Worm (Caenorhabditis elegans) whole organism, midembryonic: ENCODE measurements around the gene kqt-1.

Experiments
- T22C8.4 ChIP-seq: fragments of 200-800 bp; sonication (Bioruptor generic); IDR thresholded peaks from 2 replicates; pipeline ENCODE4 v1.3.6; 2022; ENCODE audit warnings: missing genetic modification characterization, missing compliant biosample characterization
- cog-1 ChIP-seq: sonication (generic microtip); optimal IDR thresholded peaks from 2 replicates; lab custom pipeline; 2016; ENCODE audit warnings: missing genetic modification characterization, missing compliant biosample characterization
- flt-1 ChIP-seq: fragments of 200-800 bp; sonication (Bioruptor generic); IDR thresholded peaks from 2 replicates; pipeline ENCODE4 v1.3.6; 2022; ENCODE audit warnings: missing genetic modification characterization, missing compliant biosample characterization
- klf-2 ChIP-seq: fragments of 200-800 bp; sonication (Bioruptor generic); conservative IDR thresholded peaks from 2 replicates; pipeline ENCODE4 v1.3.6; 2022; ENCODE audit warnings: missing genetic modification reagents, missing genetic modification characterization, missing compliant biosample characterization
- med-1 ChIP-seq: sonication (generic microtip); optimal IDR thresholded peaks from 2 replicates; lab custom pipeline; 2017; ENCODE audit warnings: missing genetic modification characterization, mild to moderate bottlenecking, missing compliant biosample characterization, antibody characterized with exemption, missing genetic modification reagents; ENCODE audit not compliant: insufficient read depth
- ref-1 ChIP-seq: fragments of 200-800 bp; sonication (Bioruptor generic); conservative IDR thresholded peaks from 2 replicates; pipeline ENCODE4 v1.3.6; 2022; ENCODE audit warnings: missing genetic modification reagents, missing genetic modification characterization, missing compliant biosample characterization
- tab-1 ChIP-seq: fragments of 200-800 bp; sonication (Bioruptor generic); IDR thresholded peaks from 2 replicates; pipeline ENCODE4 v1.3.6; 2022; ENCODE audit warnings: missing genetic modification characterization, missing compliant biosample characterization
- ztf-23 ChIP-seq: fragments of 200-800 bp; sonication (Bioruptor generic); IDR thresholded peaks from 2 replicates; pipeline ENCODE4 v1.3.6; 2022; ENCODE audit warnings: missing genetic modification reagents, missing genetic modification characterization, missing compliant biosample characterization
- ztf-29 ChIP-seq: fragments of 200-800 bp; sonication (Bioruptor generic); IDR thresholded peaks from 2 replicates; pipeline ENCODE4 v1.3.6; 2022; ENCODE audit warnings: missing genetic modification reagents, missing genetic modification characterization, missing compliant biosample characterization

Gene kqt-1

ce11 chrX:6598732-6599131, 20.1 kb upstream of the kqt-1 start, which contains the start of gene hic-1:
TSS of gene hic-1 (minus strand) at chrX:6598832.
- no peak for TF ChIP-seq tab-1 (GFP tag; lab: Robert Waterston, UW)
- TF ChIP-seq flt-1 (GFP tag; lab: Robert Waterston, UW): no peak
- TF ChIP-seq T22C8.4 (GFP tag; lab: Robert Waterston, UW): no peak
- no peak for TF ChIP-seq klf-2
- TF ChIP-seq ztf-29 (GFP tag; lab: Robert Waterston, UW): no peak

- no peak for TF ChIP-seq cog-1 (tag; lab: Kevin White, UChicago)
- TF ChIP-seq ztf-29 (GFP tag; lab: Robert Waterston, UW): no peak
- no peak for TF ChIP-seq klf-2
- TF ChIP-seq ztf-23 (GFP tag; lab: Robert Waterston, UW): no peak
- no peak for TF ChIP-seq med-1 (GFP tag; lab: Kevin White, UChicago)
- TF ChIP-seq T22C8.4 (GFP tag; lab: Robert Waterston, UW): no peak
- TF ChIP-seq tab-1 (GFP tag; lab: Robert Waterston, UW): no peak
- no peak for TF ChIP-seq flt-1 (GFP tag; lab: Robert Waterston, UW)
- TF ChIP-seq ref-1 (GFP tag; lab: Robert Waterston, UW): no peak
Observed at ce11 chrX:6601967-6602366, 16.8 kb upstream of the kqt-1 start.

ce11 chrX:6603098-6603497, 15.7 kb upstream of the kqt-1 start, which contains the start of gene F23G4.1:
TSS of gene F23G4.1 (minus strand) at chrX:6603198.
- TF ChIP-seq klf-2 (no peak), cog-1 (tag; lab: Kevin White, UChicago) (no peak), ref-1 (GFP tag; lab: Robert Waterston, UW) (no peak), med-1 (GFP tag; lab: Kevin White, UChicago) (no peak), T22C8.4 (GFP tag; lab: Robert Waterston, UW) (no peak), tab-1 (GFP tag; lab: Robert Waterston, UW) (no peak), ztf-23 (GFP tag; lab: Robert Waterston, UW) (no peak), flt-1 (GFP tag; lab: Robert Waterston, UW) (no peak), ztf-29 (GFP tag; lab: Robert Waterston, UW) (no peak)

DNA sequence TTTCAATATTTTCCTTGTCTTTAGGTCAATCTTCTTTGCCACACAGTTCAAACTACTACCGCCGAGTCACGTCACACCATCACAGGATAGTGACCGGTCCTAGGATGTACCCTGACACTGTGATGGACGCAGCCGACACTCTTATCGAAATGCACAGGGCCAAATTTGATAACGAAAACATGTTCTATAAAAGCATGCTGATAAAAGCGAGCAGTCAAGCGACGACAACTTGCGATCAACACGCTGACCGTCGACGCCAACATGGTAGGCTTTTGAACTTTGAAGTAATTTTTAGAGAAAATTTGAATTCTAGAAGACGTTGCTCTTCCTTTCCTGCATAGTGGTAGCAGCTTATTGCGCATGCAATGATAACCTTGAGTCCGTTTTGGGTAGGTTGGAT, 11.8 kb upstream of the kqt-1 start, which contains the start of gene cpr-6:
Gene cpr-6 (plus strand): TSS at position 217 of the 400 bp plus-strand sequence.
- TF ChIP-seq ref-1 (GFP tag; lab: Robert Waterston, UW) (no peak), med-1 (GFP tag; lab: Kevin White, UChicago) (no peak), cog-1 (tag; lab: Kevin White, UChicago) (no peak)

- no peak for TF ChIP-seq tab-1 (GFP tag; lab: Robert Waterston, UW)
- no peak for TF ChIP-seq ztf-23 (GFP tag; lab: Robert Waterston, UW)
- no peak for TF ChIP-seq T22C8.4 (GFP tag; lab: Robert Waterston, UW)
- TF ChIP-seq cog-1 (tag; lab: Kevin White, UChicago): no peak
- TF ChIP-seq ref-1 (GFP tag; lab: Robert Waterston, UW): no peak
- no peak for TF ChIP-seq flt-1 (GFP tag; lab: Robert Waterston, UW)
- TF ChIP-seq med-1 (GFP tag; lab: Kevin White, UChicago): no peak
- TF ChIP-seq ztf-29 (GFP tag; lab: Robert Waterston, UW): no peak
- TF ChIP-seq klf-2: no peak
Observed at ce11 chrX:6607599-6607998, 11.2 kb upstream of the kqt-1 start.

DNA sequence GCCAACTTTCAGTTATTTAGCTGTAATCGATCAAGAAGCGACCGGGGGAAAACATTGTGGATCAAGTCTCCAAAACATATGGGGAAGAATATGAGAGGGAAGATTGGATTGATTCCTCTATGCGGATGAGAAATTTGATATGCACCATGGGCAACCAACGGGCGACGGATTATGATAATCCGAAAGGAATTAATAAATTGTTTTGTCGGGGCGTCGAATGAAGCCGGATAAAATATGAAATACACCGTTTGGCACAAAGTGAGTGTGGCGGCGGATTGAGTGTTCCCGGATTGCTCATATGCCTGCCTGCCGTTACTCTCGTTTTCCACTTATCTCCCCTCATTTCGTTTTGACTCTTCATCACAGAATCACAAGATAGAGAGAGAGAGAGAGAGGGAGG, 9.6 kb upstream of the kqt-1 start:
- TF ChIP-seq ref-1 (GFP tag; lab: Robert Waterston, UW): no peak
- TF ChIP-seq ztf-23 (GFP tag; lab: Robert Waterston, UW): no peak
- no peak for TF ChIP-seq klf-2
- no peak for TF ChIP-seq cog-1 (tag; lab: Kevin White, UChicago)
- TF ChIP-seq flt-1 (GFP tag; lab: Robert Waterston, UW): no peak
- TF ChIP-seq med-1 (GFP tag; lab: Kevin White, UChicago): no peak
- no peak for TF ChIP-seq T22C8.4 (GFP tag; lab: Robert Waterston, UW)
- no peak for TF ChIP-seq tab-1 (GFP tag; lab: Robert Waterston, UW)
- no peak for TF ChIP-seq ztf-29 (GFP tag; lab: Robert Waterston, UW)

DNA sequence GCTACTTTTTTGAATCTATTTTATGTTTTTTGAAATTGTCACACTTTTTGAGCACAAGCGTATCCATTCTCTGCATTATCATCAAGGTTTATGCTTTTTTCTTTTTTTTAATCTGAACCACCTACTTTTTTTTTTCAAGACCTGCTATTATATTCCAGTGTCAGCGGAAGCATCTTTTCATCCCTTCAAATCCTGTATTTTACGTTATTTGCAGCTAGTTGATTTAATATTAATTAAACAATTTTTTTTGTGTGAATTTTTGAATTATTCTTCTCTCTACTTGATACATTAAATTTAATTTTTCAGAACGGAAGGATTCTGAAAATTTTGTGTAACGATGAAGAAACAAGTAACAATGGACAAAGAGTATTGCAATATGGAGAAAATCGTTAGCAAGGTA, 9.1 kb upstream of the kqt-1 start, which contains the start of gene C25B8.8:
Gene C25B8.8 (plus strand): TSS at position 301 of the 400 bp plus-strand sequence.
- TF ChIP-seq klf-2 (no peak), tab-1 (GFP tag; lab: Robert Waterston, UW) (no peak), cog-1 (tag; lab: Kevin White, UChicago) (no peak), ztf-23 (GFP tag; lab: Robert Waterston, UW) (no peak)

ce11 chrX:6613537-6613936, 5.3 kb upstream of the kqt-1 start:
- TF ChIP-seq ref-1 (GFP tag; lab: Robert Waterston, UW): no peak
- no peak for TF ChIP-seq T22C8.4 (GFP tag; lab: Robert Waterston, UW)
- no peak for TF ChIP-seq flt-1 (GFP tag; lab: Robert Waterston, UW)
- TF ChIP-seq ztf-29 (GFP tag; lab: Robert Waterston, UW): no peak
- TF ChIP-seq tab-1 (GFP tag; lab: Robert Waterston, UW): no peak
- no peak for TF ChIP-seq cog-1 (tag; lab: Kevin White, UChicago)
- TF ChIP-seq klf-2: no peak
- TF ChIP-seq med-1 (GFP tag; lab: Kevin White, UChicago): no peak
- TF ChIP-seq ztf-23 (GFP tag; lab: Robert Waterston, UW): no peak

- TF ChIP-seq med-1 (GFP tag; lab: Kevin White, UChicago) (no peak), ztf-29 (GFP tag; lab: Robert Waterston, UW) (no peak), T22C8.4 (GFP tag; lab: Robert Waterston, UW) (no peak), flt-1 (GFP tag; lab: Robert Waterston, UW) (no peak), cog-1 (tag; lab: Kevin White, UChicago) (no peak), tab-1 (GFP tag; lab: Robert Waterston, UW) (no peak), ztf-23 (GFP tag; lab: Robert Waterston, UW) (no peak), klf-2 (no peak), ref-1 (GFP tag; lab: Robert Waterston, UW) (no peak)
Observed at ce11 chrX:6617622-6618021, 1.2 kb upstream of the kqt-1 start.
